Worm (Caenorhabditis elegans) whole organism, L1 larva: ENCODE measurements around the gene nspc-7.

Source experiments
- ama-1 ChIP-seq: fragments of 150-350 bp; optimal IDR thresholded peaks from 2 replicates; lab custom pipeline; 2014
- ces-1 ChIP-seq: fragments of 150-350 bp; optimal IDR thresholded peaks from 2 replicates; lab custom pipeline; 2014; ENCODE audit warnings: missing biosample characterization, missing genetic modification reagents, missing genetic modification characterization
- dpl-1 ChIP-seq, 3 experiments: fragments of 150-350 bp in 2 of 3; sonication (generic microtip) in 1 of 3; optimal IDR thresholded peaks; 2 replicates each; lab custom pipeline; 2014 to 2017; ENCODE audit warnings: missing biosample characterization in 3 of 3, missing genetic modification characterization in 3 of 3, missing genetic modification reagents in 3 of 3
- egl-13 ChIP-seq: sonication (generic microtip); optimal IDR thresholded peaks from 2 replicates; lab custom pipeline; 2016; ENCODE audit warnings: missing genotype, missing genetic modification reagents, missing genetic modification characterization, missing compliant biosample characterization
- fkh-4 ChIP-seq: sonication (generic microtip); optimal IDR thresholded peaks from 2 replicates; lab custom pipeline; 2016; ENCODE audit warnings: missing compliant biosample characterization, missing genetic modification characterization, borderline replicate concordance
- lsy-2 ChIP-seq, 2 experiments: fragments of 150-350 bp; optimal IDR thresholded peaks; 2 replicates each; lab custom pipeline; 2014; ENCODE audit warnings: missing biosample characterization in 2 of 2, missing genetic modification characterization in 2 of 2
- skn-1 ChIP-seq: fragments of 150-350 bp; optimal IDR thresholded peaks from 2 replicates; lab custom pipeline; 2014; ENCODE audit warnings: missing biosample characterization, missing genetic modification characterization
- zag-1 ChIP-seq: fragments of 150-350 bp; optimal IDR thresholded peaks from 2 replicates; lab custom pipeline; 2014; ENCODE audit warnings: missing biosample characterization, missing genetic modification characterization

- TF ChIP-seq skn-1, result no peak
- no peak for TF ChIP-seq ces-1
- no peak for TF ChIP-seq lsy-2 (tag; optimal IDR thresholded peaks at IDR 0.05; lab: Kevin White, UChicago)
- TF ChIP-seq egl-13 (tag; lab: Kevin White, UChicago), result no peak
- TF ChIP-seq fkh-4 (tag; lab: Kevin White, UChicago), result no peak
- no peak for TF ChIP-seq dpl-1 (GFP tag; optimal IDR thresholded peaks at IDR 0.05; lab: Kevin White, UChicago)
- no peak for TF ChIP-seq zag-1 (tag; lab: Kevin White, UChicago)
- TF ChIP-seq ama-1 (lab: Kevin White, UChicago), result no peak
Observed at ce11 chrX:8567823-8568314, 26.2 kb downstream of the nspc-7 start.
